Fruit fly (Drosophila melanogaster) whole organism, wandering third instar larva: ENCODE data around the gene CG6901.

ENCODE experiments used
- Abd-B ChIP-seq: fragments of >200 bp; optimal IDR thresholded peaks from 2 replicates; lab custom pipeline; 2017; ENCODE audit warnings: missing biosample characterization, missing genetic modification characterization
- CG9705 ChIP-seq: fragments of 200-800 bp; sonication (Bioruptor generic); optimal IDR thresholded peaks from 2 replicates; lab custom pipeline; 2018; ENCODE audit warnings: missing biosample characterization, mild to moderate bottlenecking, missing genetic modification characterization
- CrebA ChIP-seq: fragments of 200-800 bp; sonication (Bioruptor generic); optimal IDR thresholded peaks from 2 replicates; lab custom pipeline; 2016; ENCODE audit warnings: missing biosample characterization, mild to moderate bottlenecking, missing genetic modification characterization, borderline replicate concordance
- Dfd ChIP-seq: fragments of >200 bp; optimal IDR thresholded peaks from 2 replicates; lab custom pipeline; 2017; ENCODE audit warnings: missing biosample characterization, missing genetic modification characterization
- Dif ChIP-seq: fragments of 200-275, 200-300 bp; sonication (Bioruptor generic); optimal IDR thresholded peaks from 2 replicates; lab custom pipeline; 2018; ENCODE audit warnings: missing biosample characterization, missing genetic modification characterization; ENCODE audit not compliant: partially characterized antibody
- GATAd ChIP-seq: sonication (Bioruptor generic); optimal IDR thresholded peaks from 2 replicates; lab custom pipeline; 2016; ENCODE audit warnings: missing biosample characterization, missing genetic modification characterization
- HLH106 ChIP-seq: fragments of 200-800 bp; optimal IDR thresholded peaks from 3 replicates; lab custom pipeline; 2019; ENCODE audit warnings: missing biosample characterization, mild to moderate bottlenecking, missing genetic modification characterization, moderate library complexity
- Hnf4 ChIP-seq: fragments of 200-800 bp; sonication (Bioruptor generic); optimal IDR thresholded peaks from 2 replicates; lab custom pipeline; 2016; ENCODE audit warnings: missing biosample characterization, mild to moderate bottlenecking, missing genetic modification characterization
- Hr78 ChIP-seq: fragments of >200 bp; optimal IDR thresholded peaks from 2 replicates; lab custom pipeline; 2017; ENCODE audit warnings: missing biosample characterization, missing genetic modification characterization
- Hr83 ChIP-seq: fragments of 200-300 bp; sonication (Bioruptor generic); optimal IDR thresholded peaks from 2 replicates; lab custom pipeline; 2016; ENCODE audit warnings: missing biosample characterization, mild to moderate bottlenecking, missing genetic modification characterization, moderate library complexity; ENCODE audit not compliant: poor library complexity, severe bottlenecking
- Jra ChIP-seq: sonication (Bioruptor generic); optimal IDR thresholded peaks from 2 replicates; lab custom pipeline; 2016; ENCODE audit warnings: missing biosample characterization, missing genetic modification characterization
- Mio ChIP-seq: sonication (Bioruptor generic); optimal IDR thresholded peaks from 2 replicates; lab custom pipeline; 2016; ENCODE audit warnings: missing biosample characterization, missing genetic modification characterization
- Myc ChIP-seq: fragments of >200 bp; optimal IDR thresholded peaks from 2 replicates; lab custom pipeline; 2017
- N ChIP-seq: fragments of >200 bp; optimal IDR thresholded peaks from 2 replicates; lab custom pipeline; 2018; ENCODE audit warnings: missing biosample characterization, missing external identifiers, missing genetic modification characterization
- Rel ChIP-seq, 2 experiments: fragments of 200-800 bp; sonication (Bioruptor generic) in 1 of 2; optimal IDR thresholded peaks; 2 replicates in 1 of 2; 3 replicates in 1 of 2; lab custom pipeline; 2016 to 2019; ENCODE audit warnings: mild to moderate bottlenecking in 2 of 2, missing biosample characterization in 2 of 2, missing genetic modification characterization in 2 of 2, moderate library complexity in 1 of 2
- Sp1 ChIP-seq: fragments of 200-800 bp; sonication (Bioruptor generic); optimal IDR thresholded peaks from 3 replicates; lab custom pipeline; 2019; ENCODE audit warnings: missing biosample characterization, mild to moderate bottlenecking, missing genetic modification characterization, moderate library complexity
- Vsx2 ChIP-seq: fragments of 200-300, 225-300 bp; sonication (Bioruptor generic); optimal IDR thresholded peaks from 2 replicates; lab custom pipeline; 2018; ENCODE audit warnings: missing biosample characterization, missing genetic modification characterization; ENCODE audit not compliant: partially characterized antibody
- br ChIP-seq: fragments of 200-800 bp; sonication (Bioruptor generic); optimal IDR thresholded peaks from 2 replicates; lab custom pipeline; 2016; ENCODE audit warnings: missing biosample characterization, missing genetic modification characterization
- brk ChIP-seq: fragments of 200-800 bp; sonication (Bioruptor generic); optimal IDR thresholded peaks from 2 replicates; lab custom pipeline; 2016; ENCODE audit warnings: missing biosample characterization, mild to moderate bottlenecking, missing genetic modification characterization
- dl ChIP-seq, 2 experiments: fragments of 175-275, 200-275 bp in 1 of 2; fragments of 200-275 bp in 1 of 2; sonication (Bioruptor generic); optimal IDR thresholded peaks; lab custom pipeline; 2018; ENCODE audit warnings: mild to moderate bottlenecking in 2 of 2, missing biosample characterization in 2 of 2, missing genetic modification characterization in 2 of 2, moderate library complexity in 2 of 2; ENCODE audit not compliant: partially characterized antibody in 2 of 2, insufficient read depth in 1 of 2
- dmrt93B ChIP-seq: fragments of 200-800 bp; sonication (Bioruptor generic); optimal IDR thresholded peaks from 2 replicates; lab custom pipeline; 2018; ENCODE audit warnings: missing biosample characterization, mild to moderate bottlenecking, missing genetic modification characterization
- dsf ChIP-seq: sonication (Bioruptor generic); optimal IDR thresholded peaks from 2 replicates; lab custom pipeline; 2016; ENCODE audit warnings: missing biosample characterization, missing genetic modification characterization, borderline replicate concordance
- ey ChIP-seq: fragments of 200-800 bp; sonication (Bioruptor generic); optimal IDR thresholded peaks from 2 replicates; lab custom pipeline; 2016; ENCODE audit warnings: missing biosample characterization, missing genetic modification characterization
- foxo ChIP-seq, 2 experiments: fragments of 200-800 bp; sonication (Bioruptor generic); optimal IDR thresholded peaks; 2 replicates in 1 of 2; 3 replicates in 1 of 2; lab custom pipeline; 2016 to 2017; ENCODE audit warnings: missing biosample characterization in 2 of 2, missing genetic modification characterization in 2 of 2
- fru ChIP-seq: fragments of 200-800 bp; sonication (Bioruptor generic); optimal IDR thresholded peaks from 3 replicates; lab custom pipeline; 2016; ENCODE audit warnings: missing biosample characterization, mild to moderate bottlenecking, missing genetic modification characterization
- h ChIP-seq: fragments of 200-800 bp; sonication (Bioruptor generic); optimal IDR thresholded peaks from 3 replicates; lab custom pipeline; 2016; ENCODE audit warnings: missing biosample characterization, mild to moderate bottlenecking, missing genetic modification characterization
- jim ChIP-seq: fragments of 175-275, 200-325 bp; sonication (Bioruptor generic); optimal IDR thresholded peaks from 2 replicates; lab custom pipeline; 2016; ENCODE audit warnings: missing biosample characterization, mild to moderate bottlenecking, missing genetic modification characterization
- lola ChIP-seq: fragments of >200 bp; optimal IDR thresholded peaks from 2 replicates; lab custom pipeline; 2017; ENCODE audit warnings: missing biosample characterization, missing genetic modification characterization
- pan ChIP-seq: fragments of >200 bp; optimal IDR thresholded peaks from 2 replicates; lab custom pipeline; 2017
- psq ChIP-seq: fragments of 200-800 bp; sonication (Bioruptor generic); optimal IDR thresholded peaks from 3 replicates; lab custom pipeline; 2017; ENCODE audit warnings: missing biosample characterization, mild to moderate bottlenecking, missing genetic modification characterization, moderate library complexity
- rgr ChIP-seq: fragments of 200-800 bp; sonication (Bioruptor generic); optimal IDR thresholded peaks from 3 replicates; lab custom pipeline; 2016; ENCODE audit warnings: missing biosample characterization, mild to moderate bottlenecking, missing genetic modification characterization
- sage ChIP-seq: fragments of 200-800 bp; sonication (Bioruptor generic); optimal IDR thresholded peaks from 2 replicates; lab custom pipeline; 2016; ENCODE audit warnings: missing biosample characterization, mild to moderate bottlenecking, missing genetic modification characterization
- sv ChIP-seq: fragments of 200-800 bp; sonication (Bioruptor generic); optimal IDR thresholded peaks from 3 replicates; lab custom pipeline; 2016; ENCODE audit warnings: missing biosample characterization, missing genetic modification characterization
- usp ChIP-seq: fragments of >200 bp; optimal IDR thresholded peaks from 2 replicates; lab custom pipeline; 2017; ENCODE audit warnings: missing biosample characterization, missing genetic modification characterization
- woc ChIP-seq: sonication (Bioruptor generic); optimal IDR thresholded peaks from 2 replicates; lab custom pipeline; 2016; ENCODE audit warnings: missing biosample characterization, mild to moderate bottlenecking, missing genetic modification characterization

Gene CG6901

DNA sequence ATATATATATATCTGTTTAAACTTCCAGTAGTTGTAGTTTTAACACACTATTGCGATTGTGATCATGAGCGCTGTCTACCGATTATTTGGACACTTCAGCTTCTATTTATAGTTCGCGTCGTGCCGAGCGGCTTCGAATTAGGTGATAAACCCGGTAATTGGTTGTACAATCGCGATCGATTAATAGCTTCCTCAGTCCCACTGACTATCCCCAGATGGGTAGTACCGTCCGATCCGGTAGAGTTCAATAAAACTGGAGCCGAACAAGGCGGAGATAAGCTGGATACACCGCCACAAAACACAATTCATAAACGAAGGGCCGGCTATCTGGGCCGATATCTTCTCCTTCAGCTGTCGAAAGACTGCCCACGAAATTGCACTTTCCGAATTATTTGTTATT, 14.6 kb downstream of the CG6901 start:
- TF ChIP-seq Hr78 (GFP tag; lab: Kevin White, UChicago) (no peak), Abd-B (GFP tag; lab: Kevin White, UChicago) (no peak), dl (GFP tag; optimal IDR thresholded peaks at IDR 0.05; lab: Kevin White, UChicago; ENCODE audit: insufficient read depth in 1 of 2, partially characterized antibody in 2 of 2) (no peak), Vsx2 (GFP tag; lab: Kevin White, UChicago) (no peak)

DNA sequence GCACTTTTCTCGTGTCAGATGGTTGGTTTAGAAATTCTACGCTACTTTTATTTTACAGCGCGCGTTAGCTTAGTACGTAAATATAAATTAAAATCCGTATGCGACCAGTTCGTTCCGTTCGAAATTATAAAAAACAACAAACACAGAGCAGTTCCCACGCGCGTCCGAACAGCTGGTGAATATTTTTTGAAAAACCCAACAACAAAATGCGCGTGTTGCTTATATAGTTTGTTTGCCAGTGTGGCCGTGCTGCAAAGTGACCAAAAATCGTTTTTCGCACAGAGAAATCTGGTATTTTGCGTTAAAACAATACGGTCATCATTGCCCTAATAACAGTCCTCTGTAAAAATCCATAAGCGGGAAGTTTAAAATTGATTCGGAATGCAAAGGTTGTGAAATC, 15.1 kb downstream of the CG6901 start:
- TF ChIP-seq Rel (GFP tag; optimal IDR thresholded peaks at IDR 0.05; lab: Kevin White, UChicago) (no peak), Rel (tag; optimal IDR thresholded peaks at IDR 0.05; lab: Kevin White, UChicago) (peak; percentile 67), h (GFP tag; lab: Kevin White, UChicago) (peak; percentile 50), Hr83 (peak; percentile 33), pan (lab: Kevin White, UChicago) (no peak), HLH106 (no peak), jim (GFP tag; lab: Kevin White, UChicago) (peak; percentile 33), Sp1 (GFP tag; lab: Kevin White, UChicago) (peak; percentile 18), foxo (GFP tag; optimal IDR thresholded peaks at IDR 0.05; lab: Kevin White, UChicago) (peak in 1 of 2 experiments; percentile 15)

DNA sequence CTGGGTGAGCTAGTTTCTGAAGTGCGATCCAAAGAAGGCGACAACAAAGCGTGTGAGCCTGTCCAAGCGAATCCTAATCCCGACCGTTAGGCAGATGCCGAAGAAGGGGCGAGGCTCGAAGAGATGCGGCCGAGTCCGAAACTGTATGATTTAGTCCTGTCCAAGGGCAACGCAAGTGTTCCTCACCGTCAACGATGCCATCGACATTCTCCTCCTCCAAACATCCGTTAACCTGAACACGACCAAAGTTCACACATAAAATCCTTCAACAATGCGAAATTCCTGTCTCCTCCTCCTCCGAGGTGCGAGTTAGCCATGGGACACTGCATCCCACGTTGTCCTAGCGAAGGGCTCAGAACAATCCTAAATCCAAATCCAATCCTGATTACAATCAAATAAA, 16.3 kb downstream of the CG6901 start, which contains the start of gene Sulf1:
Gene Sulf1 (minus strand): TSS at position 101 of the 400 bp plus-strand sequence.
- TF ChIP-seq dl (GFP tag; optimal IDR thresholded peaks at IDR 0.05; lab: Kevin White, UChicago; ENCODE audit: insufficient read depth in 1 of 2, partially characterized antibody in 2 of 2) (no peak), sage (no peak), Hr78 (GFP tag; lab: Kevin White, UChicago) (no peak), Dif (no peak), foxo (GFP tag; optimal IDR thresholded peaks at IDR 0.05; lab: Kevin White, UChicago) (no peak), N (GFP tag; lab: Kevin White, UChicago) (no peak), Dfd (GFP tag; lab: Kevin White, UChicago) (no peak), fru (GFP tag; lab: Kevin White, UChicago) (no peak), sv (GFP tag; lab: Kevin White, UChicago) (no peak), Sp1 (GFP tag; lab: Kevin White, UChicago) (no peak), jim (GFP tag; lab: Kevin White, UChicago) (no peak), Rel (GFP tag; optimal IDR thresholded peaks at IDR 0.05; lab: Kevin White, UChicago) (no peak), Rel (tag; optimal IDR thresholded peaks at IDR 0.05; lab: Kevin White, UChicago) (no peak), ey (GFP tag; lab: Kevin White, UChicago) (no peak), Hnf4 (GFP tag; lab: Kevin White, UChicago) (no peak)
- TF ChIP-seq, all 38 proteins: peak for 0

DNA sequence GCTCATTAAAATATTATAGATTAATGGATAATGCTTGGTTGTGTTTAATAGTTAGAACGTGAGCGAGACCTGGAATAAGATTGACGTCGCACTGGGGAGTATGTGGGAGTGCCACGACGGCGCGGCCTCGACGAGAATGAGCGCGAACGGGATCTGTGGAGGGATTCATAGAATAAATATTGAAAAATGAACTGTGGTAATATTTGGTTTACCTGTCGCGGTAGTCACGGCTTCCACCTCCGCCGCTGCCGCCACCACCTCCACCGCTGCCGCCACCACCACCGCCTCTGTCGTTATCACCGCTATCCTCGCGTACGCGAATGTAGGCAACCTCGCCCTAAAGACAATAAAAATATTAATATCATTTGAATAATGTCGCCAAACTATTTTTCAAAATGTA, 17.4 kb downstream of the CG6901 start:
- TF ChIP-seq jim (GFP tag; lab: Kevin White, UChicago): no peak
- TF ChIP-seq Jra: no peak
- no peak for TF ChIP-seq dmrt93B (GFP tag; lab: Kevin White, UChicago)
- no peak for TF ChIP-seq CrebA
- TF ChIP-seq GATAd (GFP tag; lab: Kevin White, UChicago): no peak
- no peak for TF ChIP-seq Rel (GFP tag; optimal IDR thresholded peaks at IDR 0.05; lab: Kevin White, UChicago)
- TF ChIP-seq Rel (tag; optimal IDR thresholded peaks at IDR 0.05; lab: Kevin White, UChicago): no peak
- no peak for TF ChIP-seq Myc (lab: Kevin White, UChicago)
- TF ChIP-seq Abd-B (GFP tag; lab: Kevin White, UChicago): no peak
- no peak for TF ChIP-seq dl (GFP tag; optimal IDR thresholded peaks at IDR 0.05; lab: Kevin White, UChicago; ENCODE audit: insufficient read depth in 1 of 2, partially characterized antibody in 2 of 2)
- no peak for TF ChIP-seq Mio (GFP tag; lab: Kevin White, UChicago)
- no peak for TF ChIP-seq CG9705 (GFP tag; lab: Kevin White, UChicago)
- TF ChIP-seq ey (GFP tag; lab: Kevin White, UChicago): no peak
- no peak for TF ChIP-seq HLH106
- TF ChIP-seq Hnf4 (GFP tag; lab: Kevin White, UChicago): no peak
- TF ChIP-seq woc: no peak
- TF ChIP-seq rgr: no peak

DNA sequence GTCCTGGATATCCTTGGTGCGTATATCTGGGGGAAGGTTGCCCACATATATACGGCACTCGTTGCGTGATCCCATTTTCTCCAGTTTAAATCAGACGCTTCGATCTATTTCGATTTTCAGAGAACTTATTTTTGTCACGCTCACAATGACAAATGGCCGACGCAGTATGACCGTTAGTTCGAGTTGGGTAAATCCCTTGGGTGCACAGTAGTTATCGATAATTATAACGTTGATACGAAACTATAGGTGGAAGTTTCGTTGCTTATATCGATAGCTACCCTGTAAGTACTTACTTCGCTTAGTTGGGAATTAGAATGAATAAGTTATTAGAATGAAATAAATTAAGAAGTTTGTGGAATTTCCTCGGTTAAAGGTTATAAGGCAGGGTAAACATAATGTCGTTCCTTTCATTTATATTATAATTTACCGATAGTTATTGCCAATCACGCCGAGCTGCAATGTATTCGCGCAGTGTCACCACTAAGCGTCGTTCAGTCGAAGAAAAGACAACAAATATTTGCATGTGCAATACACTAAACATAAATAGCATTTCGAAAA, 18.7 kb downstream of the CG6901 start, which contains the start of the genes SF2 and pad:
Gene SF2 (minus strand): TSS at position 172 of the 558 bp plus-strand sequence.
Gene pad (plus strand): TSS at position 502 of the 558 bp plus-strand sequence.
- TF ChIP-seq Hr83: no peak
- peak; percentile 88 for TF ChIP-seq Jra
- TF ChIP-seq brk (GFP tag; lab: Kevin White, UChicago): no peak
- TF ChIP-seq Sp1 (GFP tag; lab: Kevin White, UChicago): peak; percentile 80
- peak; percentile 62 for TF ChIP-seq sv (GFP tag; lab: Kevin White, UChicago)
- TF ChIP-seq CrebA: no peak
- TF ChIP-seq sage: no peak
- TF ChIP-seq N (GFP tag; lab: Kevin White, UChicago): no peak
- TF ChIP-seq dl (GFP tag; optimal IDR thresholded peaks at IDR 0.05; lab: Kevin White, UChicago; ENCODE audit: insufficient read depth in 1 of 2, partially characterized antibody in 2 of 2): no peak
- TF ChIP-seq br (GFP tag; lab: Kevin White, UChicago): peak; percentile 81
- peak; percentile 86 for TF ChIP-seq HLH106
- TF ChIP-seq Abd-B (GFP tag; lab: Kevin White, UChicago): no peak
- no peak for TF ChIP-seq Hr78 (GFP tag; lab: Kevin White, UChicago)
- peak; percentile 73 for TF ChIP-seq CG9705 (GFP tag; lab: Kevin White, UChicago)
- peak; percentile 82 for TF ChIP-seq ey (GFP tag; lab: Kevin White, UChicago)
- peak; percentile 83 for TF ChIP-seq rgr
- peak; percentile 95 for TF ChIP-seq woc
- TF ChIP-seq lola: no peak
- TF ChIP-seq psq (GFP tag; lab: Kevin White, UChicago): peak; percentile 70
- no peak for TF ChIP-seq Rel (GFP tag; optimal IDR thresholded peaks at IDR 0.05; lab: Kevin White, UChicago)
- peak; percentile 94 for TF ChIP-seq Rel (tag; optimal IDR thresholded peaks at IDR 0.05; lab: Kevin White, UChicago)
- TF ChIP-seq foxo (GFP tag; optimal IDR thresholded peaks at IDR 0.05; lab: Kevin White, UChicago): peak in 1 of 2 experiments; percentile 87
- peak; percentile 70 for TF ChIP-seq dsf
- TF ChIP-seq dmrt93B (GFP tag; lab: Kevin White, UChicago): peak; percentile 69
- TF ChIP-seq fru (GFP tag; lab: Kevin White, UChicago): peak; percentile 87
- TF ChIP-seq usp: no peak
